Worm (Caenorhabditis elegans) whole organism, L2 larva: ENCODE results near the gene srw-54.

Source experiments
- F13H6.1 ChIP-seq: sonication (generic microtip); optimal IDR thresholded peaks from 2 replicates; lab custom pipeline; 2016; ENCODE audit warnings: missing genetic modification characterization, missing compliant biosample characterization
- R02D3.7 ChIP-seq: fragments of 150-350 bp; optimal IDR thresholded peaks from 2 replicates; lab custom pipeline; 2014; ENCODE audit warnings: missing biosample characterization, missing genetic modification characterization
- ZK546.5 ChIP-seq: sonication (generic microtip); optimal IDR thresholded peaks from 2 replicates; lab custom pipeline; 2017; ENCODE audit warnings: missing biosample characterization, missing genetic modification characterization
- alr-1 ChIP-seq: fragments of 150-350 bp; optimal IDR thresholded peaks from 2 replicates; lab custom pipeline; 2014; ENCODE audit warnings: missing biosample characterization, missing genetic modification characterization
- aly-2 ChIP-seq: fragments of 150-350 bp; optimal IDR thresholded peaks from 2 replicates; lab custom pipeline; 2014; ENCODE audit warnings: missing biosample characterization, missing genetic modification characterization
- ama-1 ChIP-seq: fragments of 150-350 bp; optimal IDR thresholded peaks from 2 replicates; lab custom pipeline; 2018; ENCODE audit warnings: inconsistent platforms
- blmp-1 ChIP-seq: sonication (generic microtip); optimal IDR thresholded peaks from 2 replicates; lab custom pipeline; 2017; ENCODE audit warnings: missing genetic modification characterization, mild to moderate bottlenecking, missing compliant biosample characterization, antibody characterized with exemption, moderate library complexity; ENCODE audit not compliant: insufficient read depth
- ceh-16 ChIP-seq: fragments of 150-350 bp; optimal IDR thresholded peaks from 2 replicates; lab custom pipeline; 2014; ENCODE audit warnings: missing biosample characterization, missing genetic modification characterization
- ceh-82 ChIP-seq: fragments of 150-350 bp; optimal IDR thresholded peaks from 2 replicates; lab custom pipeline; 2014; ENCODE audit warnings: missing biosample characterization, missing genetic modification characterization
- crh-2 ChIP-seq: sonication (generic microtip); optimal IDR thresholded peaks from 2 replicates; lab custom pipeline; 2017; ENCODE audit warnings: missing biosample characterization, missing genetic modification characterization
- dmd-4 ChIP-seq: sonication (generic microtip); optimal IDR thresholded peaks from 2 replicates; lab custom pipeline; 2017; ENCODE audit warnings: missing biosample characterization, missing genetic modification characterization
- fos-1 ChIP-seq: fragments of 150-350 bp; optimal IDR thresholded peaks from 2 replicates; lab custom pipeline; 2014; ENCODE audit warnings: missing biosample characterization, missing genetic modification characterization
- gmeb-1 ChIP-seq: fragments of 150-350 bp; optimal IDR thresholded peaks from 2 replicates; lab custom pipeline; 2014; ENCODE audit warnings: missing biosample characterization, missing genetic modification characterization
- lin-11 ChIP-seq: fragments of 150-350 bp; sonication (generic microtip); optimal IDR thresholded peaks from 2 replicates; lab custom pipeline; 2014; ENCODE audit warnings: missing biosample characterization, missing genetic modification characterization, inconsistent platforms, mixed read lengths
- lin-13 ChIP-seq: fragments of 150-350 bp; optimal IDR thresholded peaks from 2 replicates; lab custom pipeline; 2014; ENCODE audit warnings: missing biosample characterization, missing genetic modification reagents, missing genetic modification characterization
- lsy-2 ChIP-seq, 2 experiments: fragments of 150-350 bp in 1 of 2; sonication (generic microtip) in 1 of 2; optimal IDR thresholded peaks; 2 replicates each; lab custom pipeline; 2014 to 2017; ENCODE audit warnings: missing biosample characterization in 2 of 2, missing genetic modification characterization in 2 of 2
- mab-5 ChIP-seq: fragments of 150-350 bp; optimal IDR thresholded peaks from 2 replicates; lab custom pipeline; 2014; ENCODE audit warnings: missing biosample characterization, missing genetic modification characterization
- mdl-1 ChIP-seq, 2 experiments: fragments of 150-350 bp in 1 of 2; sonication (generic microtip) in 1 of 2; optimal IDR thresholded peaks; 2 replicates each; lab custom pipeline; 2017; ENCODE audit warnings: missing biosample characterization in 2 of 2, missing genetic modification characterization in 2 of 2
- nhr-10 ChIP-seq: sonication (generic microtip); optimal IDR thresholded peaks from 2 replicates; lab custom pipeline; 2017; ENCODE audit warnings: missing biosample characterization, missing genetic modification characterization
- nhr-11 ChIP-seq: fragments of 150-350 bp; optimal IDR thresholded peaks from 2 replicates; lab custom pipeline; 2014; ENCODE audit warnings: missing biosample characterization, missing genetic modification characterization
- nhr-12 ChIP-seq: fragments of 150-350 bp; optimal IDR thresholded peaks from 2 replicates; lab custom pipeline; 2014; ENCODE audit warnings: missing biosample characterization, missing genetic modification characterization
- nhr-129 ChIP-seq: fragments of 150-350 bp; optimal IDR thresholded peaks from 2 replicates; lab custom pipeline; 2014; ENCODE audit warnings: missing biosample characterization, missing genetic modification characterization
- nhr-23 ChIP-seq: fragments of 150-350 bp; optimal IDR thresholded peaks from 2 replicates; lab custom pipeline; 2014; ENCODE audit warnings: missing biosample characterization, missing genetic modification reagents, missing genetic modification characterization
- nhr-237 ChIP-seq: fragments of 150-350 bp; optimal IDR thresholded peaks from 2 replicates; lab custom pipeline; 2014; ENCODE audit warnings: missing biosample characterization, missing genetic modification characterization
- nhr-6 ChIP-seq: fragments of 150-350 bp; optimal IDR thresholded peaks from 2 replicates; lab custom pipeline; 2014; ENCODE audit warnings: missing biosample characterization, missing genetic modification characterization
- nhr-77 ChIP-seq: fragments of 150-350 bp; optimal IDR thresholded peaks from 2 replicates; lab custom pipeline; 2014; ENCODE audit warnings: missing biosample characterization, missing genetic modification characterization
- sem-4 ChIP-seq: fragments of 150-350 bp; optimal IDR thresholded peaks from 2 replicates; lab custom pipeline; 2014; ENCODE audit warnings: missing biosample characterization, missing genetic modification reagents, missing genetic modification characterization
- skn-1 ChIP-seq: sonication (generic microtip); optimal IDR thresholded peaks from 2 replicates; lab custom pipeline; 2017; ENCODE audit warnings: missing biosample characterization, missing genetic modification characterization
- sma-3 ChIP-seq: sonication (generic microtip); optimal IDR thresholded peaks from 2 replicates; lab custom pipeline; 2016; ENCODE audit warnings: missing genetic modification reagents, missing genetic modification characterization, missing compliant biosample characterization
- snpc-4 ChIP-seq: fragments of 150-350 bp; optimal IDR thresholded peaks from 2 replicates; lab custom pipeline; 2014; ENCODE audit warnings: missing biosample characterization, missing genetic modification characterization
- unc-39 ChIP-seq: fragments of 150-350 bp; optimal IDR thresholded peaks from 2 replicates; lab custom pipeline; 2014; ENCODE audit warnings: missing biosample characterization, missing genetic modification characterization
- unc-55 ChIP-seq: fragments of 150-350 bp; sonication (generic microtip); optimal IDR thresholded peaks from 3 replicates; lab custom pipeline; 2014; ENCODE audit warnings: missing biosample characterization, missing genetic modification reagents, missing genetic modification characterization
- unc-62 ChIP-seq: fragments of 150-350 bp; optimal IDR thresholded peaks from 2 replicates; lab custom pipeline; 2014; ENCODE audit warnings: missing biosample characterization, missing genetic modification reagents, missing genetic modification characterization
- zag-1 ChIP-seq: fragments of 150-350 bp; optimal IDR thresholded peaks from 2 replicates; lab custom pipeline; 2014; ENCODE audit warnings: missing biosample characterization, missing genetic modification characterization
- ztf-4 ChIP-seq: fragments of 150-350 bp; optimal IDR thresholded peaks from 2 replicates; lab custom pipeline; 2014; ENCODE audit warnings: missing biosample characterization, missing genetic modification characterization

srw-54 gene

DNA sequence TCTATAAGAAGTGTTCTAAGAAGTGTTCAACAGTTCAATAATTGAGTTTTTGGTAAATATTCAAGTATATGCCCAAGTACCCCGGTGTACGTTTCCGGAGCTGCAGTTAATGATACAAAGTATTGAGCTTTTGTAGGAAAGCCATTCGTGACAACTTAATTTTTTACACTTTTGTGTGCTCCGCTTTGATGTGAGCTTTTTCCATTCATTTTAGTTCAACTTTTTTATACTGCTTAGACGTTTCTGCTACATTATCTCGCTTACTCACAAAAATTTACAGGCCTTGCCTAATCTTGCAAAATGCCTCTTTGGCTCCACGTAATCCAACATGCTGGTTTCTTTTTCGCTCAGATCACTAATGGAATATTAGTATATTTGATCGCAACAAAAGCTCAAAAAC, 35.2 kb upstream of the srw-54 start, which contains the start of gene str-151:
Gene str-151 (plus strand): TSS at position 301 of the 400 bp plus-strand sequence.
- no peak for TF ChIP-seq fos-1

- TF ChIP-seq R02D3.7 (tag; lab: Kevin White, UChicago) (no peak), dmd-4 (tag; lab: Kevin White, UChicago) (no peak), lin-13 (GFP tag; lab: Kevin White, UChicago) (no peak), gmeb-1 (tag; lab: Kevin White, UChicago) (no peak), lin-11 (no peak)
Observed at ce11 chrV:16580424-16580823, 30.7 kb upstream of the srw-54 start, which contains the start of gene nhr-271. Gene nhr-271, minus strand, starts transcription at chrV:16580524.

- TF ChIP-seq aly-2 (tag; lab: Kevin White, UChicago): no peak
- no peak for TF ChIP-seq nhr-237 (tag; lab: Kevin White, UChicago)
- TF ChIP-seq alr-1 (tag; lab: Kevin White, UChicago): no peak
- TF ChIP-seq mab-5 (tag; lab: Kevin White, UChicago): no peak
- no peak for TF ChIP-seq sma-3
- TF ChIP-seq snpc-4 (tag; lab: Kevin White, UChicago): no peak
- no peak for TF ChIP-seq lsy-2 (tag; optimal IDR thresholded peaks at IDR 0.05; lab: Kevin White, UChicago)
- no peak for TF ChIP-seq unc-55 (GFP tag; lab: Kevin White, UChicago)
- no peak for TF ChIP-seq R02D3.7 (tag; lab: Kevin White, UChicago)
- no peak for TF ChIP-seq nhr-6 (tag; lab: Kevin White, UChicago)
- TF ChIP-seq ZK546.5: no peak
Observed at ce11 chrV:16581061-16581460, 30.1 kb upstream of the srw-54 start.

ce11 chrV:16582973-16583372, 28.2 kb upstream of the srw-54 start, which contains the start of gene str-150:
Gene str-150, plus strand, starts transcription at chrV:16583273.
- no peak for TF ChIP-seq fos-1
- TF ChIP-seq nhr-23 (tag; lab: Kevin White, UChicago): no peak
- TF ChIP-seq unc-62 (GFP tag; lab: Kevin White, UChicago): no peak
- no peak for TF ChIP-seq nhr-12 (tag; lab: Kevin White, UChicago)
- no peak for TF ChIP-seq unc-39 (tag; lab: Kevin White, UChicago)
- no peak for TF ChIP-seq nhr-10 (tag; lab: Kevin White, UChicago)
- TF ChIP-seq sma-3: no peak
- TF ChIP-seq F13H6.1 (tag; lab: Kevin White, UChicago): no peak
- no peak for TF ChIP-seq mdl-1 (tag; optimal IDR thresholded peaks at IDR 0.05; lab: Kevin White, UChicago)
- no peak for TF ChIP-seq skn-1 (tag; lab: Kevin White, UChicago)
- no peak for TF ChIP-seq ceh-82 (tag; lab: Kevin White, UChicago)
- no peak for TF ChIP-seq sem-4 (tag; lab: Kevin White, UChicago)
- no peak for TF ChIP-seq lin-11
- no peak for TF ChIP-seq nhr-77
- TF ChIP-seq gmeb-1 (tag; lab: Kevin White, UChicago): no peak
- no peak for TF ChIP-seq ztf-4 (tag; lab: Kevin White, UChicago)
- no peak for TF ChIP-seq lsy-2 (tag; optimal IDR thresholded peaks at IDR 0.05; lab: Kevin White, UChicago)

- TF ChIP-seq dmd-4 (tag; lab: Kevin White, UChicago): no peak
- no peak for TF ChIP-seq nhr-11 (tag; lab: Kevin White, UChicago)
- no peak for TF ChIP-seq ceh-16 (tag; lab: Kevin White, UChicago)
- no peak for TF ChIP-seq nhr-23 (tag; lab: Kevin White, UChicago)
- TF ChIP-seq ZK546.5: no peak
- TF ChIP-seq crh-2: no peak
- no peak for TF ChIP-seq zag-1
- no peak for TF ChIP-seq nhr-129 (tag; lab: Kevin White, UChicago)
- TF ChIP-seq skn-1 (tag; lab: Kevin White, UChicago): no peak
- no peak for TF ChIP-seq nhr-12 (tag; lab: Kevin White, UChicago)
- no peak for TF ChIP-seq nhr-6 (tag; lab: Kevin White, UChicago)
- TF ChIP-seq ama-1: no peak
- TF ChIP-seq blmp-1 (tag; lab: Kevin White, UChicago): no peak
- TF ChIP-seq, all 48 proteins: peak for 0
Observed at ce11 chrV:16588428-16588827, 22.7 kb upstream of the srw-54 start, which contains the start of gene srw-73. Gene srw-73, minus strand, starts transcription at chrV:16588528.
